Fruit fly (Drosophila melanogaster): Measurements from ENCODE around the gene Ost48.
A peak's percentile ranks its signal among the peaks of the same experiment; 100 is the strongest.

Ost48 gene

dm6 chrX:9196362-9196761, 38.0 kb upstream of the Ost48 start, which contains the start of gene CG12118 (continued):
- TF ChIP-seq CG10209 (GFP tag; optimal IDR thresholded peaks at IDR 0.05), result peak; percentile 80
- peak; percentile 52 for TF ChIP-seq Lhr (GFP tag; optimal IDR thresholded peaks at IDR 0.05)
- no peak for TF ChIP-seq MTF-1 (GFP tag; optimal IDR thresholded peaks at IDR 0.05; ENCODE audit: borderline replicate concordance)
- peak; percentile 94 for TF ChIP-seq vnd (GFP tag; IDR thresholded peaks at IDR 0.05; ENCODE audit: partially characterized antibody)
- TF ChIP-seq CG6254 (GFP tag; optimal IDR thresholded peaks at IDR 0.05), result peak; percentile 41
- TF ChIP-seq lov (optimal IDR thresholded peaks at IDR 0.05), result no peak
- TF ChIP-seq lov (GFP tag; IDR thresholded peaks at IDR 0.05), result peak; percentile 84
- TF ChIP-seq inv (GFP tag; IDR thresholded peaks at IDR 0.05; ENCODE audit: partially characterized antibody), result peak; percentile 73
- TF ChIP-seq CG1233 (GFP tag; optimal IDR thresholded peaks at IDR 0.05), result peak; percentile 59
- TF ChIP-seq Awh (GFP tag; IDR thresholded peaks at IDR 0.05), result peak; percentile 79; the same call in 1 of the 2 replicates
- peak; percentile 86 for TF ChIP-seq CG2120 (GFP tag; optimal IDR thresholded peaks at IDR 0.05)
- no peak for TF ChIP-seq Vsx1 (GFP tag; optimal IDR thresholded peaks at IDR 0.05)
- TF ChIP-seq so (GFP tag; IDR thresholded peaks at IDR 0.05), result peak; percentile 56; the same call in 1 of the 3 replicates
- peak in 1 of 2 experiments; percentile 54 for TF ChIP-seq Eip74EF (GFP tag; optimal IDR thresholded peaks at IDR 0.05)
- peak; percentile 79 for TF ChIP-seq lab (GFP tag; optimal IDR thresholded peaks at IDR 0.05)
- TF ChIP-seq CG6683 (GFP tag; optimal IDR thresholded peaks at IDR 0.05), result peak; percentile 45
- peak; percentile 79 for TF ChIP-seq tgo (GFP tag; IDR thresholded peaks at IDR 0.05)
- peak; percentile 89 for TF ChIP-seq az2 (GFP tag; optimal IDR thresholded peaks at IDR 0.05)
- peak; percentile 33; the same call in 1 of the 2 replicates for TF ChIP-seq ham (GFP tag; IDR thresholded peaks at IDR 0.05)
- TF ChIP-seq Stat92E (GFP tag; optimal IDR thresholded peaks at IDR 0.05), result no peak
- TF ChIP-seq Rfx (GFP tag; IDR thresholded peaks at IDR 0.05), result peak; percentile 78
- peak in 1 of 2 experiments; percentile 84 for TF ChIP-seq bsh (GFP tag; optimal IDR thresholded peaks at IDR 0.05)
- peak; percentile 90 for TF ChIP-seq ci (GFP tag; IDR thresholded peaks at IDR 0.05)
- TF ChIP-seq Dbx (GFP tag; IDR thresholded peaks at IDR 0.05), result peak; percentile 82
- no peak for TF ChIP-seq CG31365 (tag; optimal IDR thresholded peaks at IDR 0.05)
- TF ChIP-seq CG10979 (tag; optimal IDR thresholded peaks at IDR 0.05), result peak; percentile 72
- TF ChIP-seq nom (GFP tag; optimal IDR thresholded peaks at IDR 0.05), result no peak
- peak; percentile 62 for TF ChIP-seq NfI (GFP tag; optimal IDR thresholded peaks at IDR 0.05)
- peak; percentile 73 for TF ChIP-seq seq (GFP tag; IDR thresholded peaks at IDR 0.05)
- TF ChIP-seq sim (GFP tag; IDR thresholded peaks at IDR 0.05), result no peak
- no peak for TF ChIP-seq CG17568 (GFP tag; optimal IDR thresholded peaks at IDR 0.05)
- TF ChIP-seq CG31441 (GFP tag; IDR thresholded peaks at IDR 0.05), result peak; percentile 72
- TF ChIP-seq MESR4 (GFP tag; optimal IDR thresholded peaks at IDR 0.05), result no peak
- TF ChIP-seq ato (GFP tag; IDR thresholded peaks at IDR 0.05; ENCODE audit: partially characterized antibody), result peak; percentile 65
- TF ChIP-seq Rx (GFP tag; IDR thresholded peaks at IDR 0.05), result peak; percentile 45; the same call in 1 of the 2 replicates
- TF ChIP-seq CG16813 (GFP tag; IDR thresholded peaks at IDR 0.05; ENCODE audit: partially characterized antibody), result peak; percentile 92
- TF ChIP-seq CG8388 (GFP tag; optimal IDR thresholded peaks at IDR 0.05), result peak; percentile 78
- TF ChIP-seq pzg (GFP tag; optimal IDR thresholded peaks at IDR 0.05), result peak; percentile 49
- peak; percentile 80 for TF ChIP-seq dmrt11E (tag; optimal IDR thresholded peaks at IDR 0.05)
- TF ChIP-seq CG11695 (GFP tag; IDR thresholded peaks at IDR 0.05), result peak; percentile 67; the same call in 2 of the 3 replicates
- peak; percentile 70 for TF ChIP-seq esg (GFP tag; conservative IDR thresholded peaks at IDR 0.05)
- peak; percentile 32 for TF ChIP-seq CG11723 (GFP tag; optimal IDR thresholded peaks at IDR 0.05)
- peak; percentile 90 for TF ChIP-seq sob (GFP tag; IDR thresholded peaks at IDR 0.05)
- TF ChIP-seq HHEX (GFP tag; optimal IDR thresholded peaks at IDR 0.05), result peak; percentile 19
- TF ChIP-seq CG18619 (GFP tag; optimal IDR thresholded peaks at IDR 0.05), result peak; percentile 57
- TF ChIP-seq repo (GFP tag; optimal IDR thresholded peaks at IDR 0.05), result no peak
- TF ChIP-seq CG9876 (GFP tag; optimal IDR thresholded peaks at IDR 0.05), result no peak
- TF ChIP-seq CG10274 (GFP tag; optimal IDR thresholded peaks at IDR 0.05), result no peak
- peak; percentile 64 for TF ChIP-seq cato (GFP tag; optimal IDR thresholded peaks at IDR 0.05; ENCODE audit: borderline replicate concordance)
